Worm (Caenorhabditis elegans) whole organism, early embryonic: ENCODE measurements around the gene K10C2.6.

Experiments used
- B0310.2 ChIP-seq: sonication (generic microtip); optimal IDR thresholded peaks from 2 replicates; lab custom pipeline; 2016; ENCODE audit warnings: mild to moderate bottlenecking, missing genetic modification characterization, missing compliant biosample characterization
- F13C5.2 ChIP-seq: sonication (generic microtip); optimal IDR thresholded peaks from 2 replicates; lab custom pipeline; 2017; ENCODE audit warnings: mild to moderate bottlenecking, missing genetic modification characterization, inconsistent platforms, missing compliant biosample characterization
- aly-1 ChIP-seq: sonication (generic microtip); optimal IDR thresholded peaks from 2 replicates; lab custom pipeline; 2016; ENCODE audit warnings: missing genetic modification characterization, missing compliant biosample characterization
- ama-1 ChIP-seq: fragments of 150-350 bp; optimal IDR thresholded peaks from 2 replicates; lab custom pipeline; 2014
- ceh-13 ChIP-seq: fragments of 200-800 bp; sonication (Bioruptor generic); optimal IDR thresholded peaks from 2 replicates; lab custom pipeline; 2018; ENCODE audit warnings: mild to moderate bottlenecking, missing genetic modification characterization, missing compliant biosample characterization
- ceh-36 ChIP-seq: sonication (generic microtip); optimal IDR thresholded peaks from 2 replicates; lab custom pipeline; 2016; ENCODE audit warnings: missing genetic modification characterization, inconsistent platforms, missing compliant biosample characterization
- ets-7 ChIP-seq: sonication (generic microtip); optimal IDR thresholded peaks from 2 replicates; lab custom pipeline; 2016; ENCODE audit warnings: missing genotype, missing genetic modification characterization, missing compliant biosample characterization
- flt-1 ChIP-seq: fragments of 200-800 bp; sonication (Bioruptor generic); IDR thresholded peaks from 2 replicates; pipeline ENCODE4 v1.3.6; 2022; ENCODE audit warnings: missing genetic modification characterization, missing compliant biosample characterization
- hmbx-1 ChIP-seq: sonication (generic microtip); optimal IDR thresholded peaks from 2 replicates; lab custom pipeline; 2016; ENCODE audit warnings: mild to moderate bottlenecking, missing genetic modification characterization, missing compliant biosample characterization
- hmg-4 ChIP-seq: fragments of 200-800 bp; sonication (Bioruptor generic); optimal IDR thresholded peaks from 2 replicates; lab custom pipeline; 2018; ENCODE audit warnings: mild to moderate bottlenecking, missing genetic modification characterization, missing compliant biosample characterization
- hnd-1 ChIP-seq: sonication (generic microtip); optimal IDR thresholded peaks from 2 replicates; lab custom pipeline; 2016; ENCODE audit warnings: missing genetic modification characterization, missing compliant biosample characterization
- pes-1 ChIP-seq: fragments of 200-800 bp; sonication (Bioruptor generic); IDR thresholded peaks from 2 replicates; pipeline ENCODE4 v1.3.6; 2022; ENCODE audit warnings: missing genetic modification reagents, missing genetic modification characterization, missing compliant biosample characterization
- scrt-1 ChIP-seq: fragments of 200-800 bp; sonication (Bioruptor generic); IDR thresholded peaks from 2 replicates; pipeline ENCODE4 v1.3.6; 2022; ENCODE audit warnings: missing genetic modification characterization, missing compliant biosample characterization
- sea-1 ChIP-seq: fragments of 200-800 bp; sonication (Bioruptor generic); conservative IDR thresholded peaks from 2 replicates; pipeline ENCODE4 v1.3.6; 2022; ENCODE audit warnings: missing genetic modification characterization, missing compliant biosample characterization
- tbx-11 ChIP-seq: fragments of 200-800 bp; sonication (Bioruptor generic); IDR thresholded peaks from 2 replicates; pipeline ENCODE4 v1.3.6; 2022; ENCODE audit warnings: missing genetic modification characterization, missing compliant biosample characterization
- tbx-37 ChIP-seq: fragments of 200-800 bp; sonication (Bioruptor generic); conservative IDR thresholded peaks from 2 replicates; pipeline ENCODE4 v1.3.6; 2022; ENCODE audit warnings: missing genetic modification reagents, missing genetic modification characterization, missing compliant biosample characterization
- tra-4 ChIP-seq: sonication (generic microtip); optimal IDR thresholded peaks from 2 replicates; lab custom pipeline; 2017; ENCODE audit warnings: missing genetic modification characterization, missing compliant biosample characterization

The K10C2.6 gene

DNA sequence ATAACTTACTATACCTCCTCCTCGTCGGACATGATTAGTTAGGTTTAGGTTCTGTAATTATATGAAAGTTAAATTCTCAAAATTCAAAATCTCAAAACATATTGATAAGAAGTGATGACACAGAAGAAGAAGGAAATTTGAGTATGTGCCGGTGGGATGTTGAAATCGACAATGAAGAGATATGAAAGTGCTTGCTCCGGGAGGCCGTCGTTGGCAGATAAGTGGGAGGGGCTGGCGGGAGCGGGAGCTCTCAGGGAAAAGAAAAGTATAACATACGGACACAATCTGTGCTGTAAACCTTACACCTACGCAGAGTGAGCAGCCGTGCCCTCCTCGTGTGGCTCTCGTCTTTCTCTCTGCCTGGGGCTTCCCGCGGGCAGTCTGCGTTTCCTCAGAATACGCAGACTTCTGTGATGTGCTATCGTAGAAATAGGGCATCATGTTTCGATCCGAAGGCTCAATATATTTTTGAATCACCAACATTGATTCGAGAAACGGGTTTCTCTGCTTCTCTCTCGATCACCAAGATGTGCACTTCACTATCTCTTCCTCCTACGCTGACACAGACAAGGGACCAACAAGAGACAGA, 41.0 kb upstream of the K10C2.6 start, which contains the start of gene mup-2:
TSS of gene mup-2 (minus strand) at position 51 of the 589 bp plus-strand sequence.
- TF ChIP-seq hnd-1 (tag; lab: Kevin White, UChicago) = no peak
- TF ChIP-seq hmbx-1 = no peak
- TF ChIP-seq tbx-11 (GFP tag; lab: Robert Waterston, UW) = no peak
- no peak for TF ChIP-seq F13C5.2 (tag; lab: Kevin White, UChicago)
- TF ChIP-seq pes-1 (GFP tag; lab: Robert Waterston, UW) = no peak
- TF ChIP-seq ama-1 (lab: Kevin White, UChicago) = no peak
- no peak for TF ChIP-seq tbx-37 (GFP tag; lab: Robert Waterston, UW)
- TF ChIP-seq aly-1 (tag; lab: Kevin White, UChicago) = no peak
- no peak for TF ChIP-seq ets-7
- no peak for TF ChIP-seq hmg-4 (GFP tag; lab: Kevin White, UChicago)
- no peak for TF ChIP-seq scrt-1 (GFP tag; lab: Robert Waterston, UW)
- TF ChIP-seq ceh-13 (GFP tag; lab: Kevin White, UChicago) = no peak

DNA sequence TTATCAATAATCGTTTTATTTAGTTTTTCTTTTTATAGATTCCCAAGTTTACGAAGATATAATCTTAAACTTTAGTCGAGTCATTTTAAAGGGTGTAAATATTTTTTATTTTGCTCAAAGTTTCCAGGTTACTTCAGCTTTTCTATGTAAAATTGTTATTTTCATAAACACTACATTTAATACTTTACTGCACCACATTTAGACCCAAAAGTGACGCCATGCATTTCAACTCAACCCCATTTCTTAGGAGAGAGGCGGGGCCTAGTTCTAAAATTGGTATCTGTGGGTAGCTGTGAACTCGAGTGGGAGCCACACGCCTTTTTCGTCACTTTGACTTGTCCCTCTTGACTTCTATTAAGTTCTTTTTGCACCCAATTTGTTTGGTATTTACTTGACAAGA, 38.7 kb upstream of the K10C2.6 start, which contains the start of gene T22E5.1:
TSS of gene T22E5.1 (plus strand) at position 301 of the 400 bp plus-strand sequence.
- no peak for TF ChIP-seq scrt-1 (GFP tag; lab: Robert Waterston, UW)
- TF ChIP-seq ceh-36 (tag; lab: Kevin White, UChicago) = no peak

DNA sequence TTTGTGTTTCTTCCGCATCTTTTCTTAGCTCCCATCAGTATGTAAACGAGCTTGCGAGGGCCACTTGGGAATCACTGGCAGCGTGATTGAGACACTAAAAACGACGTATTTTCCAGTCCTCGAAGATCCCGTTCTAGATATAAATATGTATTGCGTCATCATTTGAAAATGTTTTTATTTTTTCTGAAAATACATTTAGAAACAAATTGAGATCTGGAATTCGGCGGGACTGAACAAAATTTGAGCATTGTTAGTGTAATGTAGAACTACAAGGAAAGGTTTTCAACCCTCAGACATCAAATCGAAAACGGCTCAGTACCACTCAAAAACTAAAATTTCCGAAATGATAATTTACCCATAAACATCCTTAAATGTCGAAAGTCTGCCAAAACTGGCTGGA, 37.7 kb upstream of the K10C2.6 start:
- TF ChIP-seq B0310.2 = no peak
- TF ChIP-seq scrt-1 (GFP tag; lab: Robert Waterston, UW) = no peak
- no peak for TF ChIP-seq sea-1 (GFP tag; lab: Robert Waterston, UW)
- no peak for TF ChIP-seq F13C5.2 (tag; lab: Kevin White, UChicago)
- no peak for TF ChIP-seq hmg-4 (GFP tag; lab: Kevin White, UChicago)
- no peak for TF ChIP-seq tra-4
- TF ChIP-seq hmbx-1 = no peak
- no peak for TF ChIP-seq pes-1 (GFP tag; lab: Robert Waterston, UW)
- no peak for TF ChIP-seq hnd-1 (tag; lab: Kevin White, UChicago)
- TF ChIP-seq ama-1 (lab: Kevin White, UChicago) = no peak
- TF ChIP-seq ceh-36 (tag; lab: Kevin White, UChicago) = no peak
- TF ChIP-seq aly-1 (tag; lab: Kevin White, UChicago) = no peak
- TF ChIP-seq flt-1 (GFP tag; lab: Robert Waterston, UW) = no peak

DNA sequence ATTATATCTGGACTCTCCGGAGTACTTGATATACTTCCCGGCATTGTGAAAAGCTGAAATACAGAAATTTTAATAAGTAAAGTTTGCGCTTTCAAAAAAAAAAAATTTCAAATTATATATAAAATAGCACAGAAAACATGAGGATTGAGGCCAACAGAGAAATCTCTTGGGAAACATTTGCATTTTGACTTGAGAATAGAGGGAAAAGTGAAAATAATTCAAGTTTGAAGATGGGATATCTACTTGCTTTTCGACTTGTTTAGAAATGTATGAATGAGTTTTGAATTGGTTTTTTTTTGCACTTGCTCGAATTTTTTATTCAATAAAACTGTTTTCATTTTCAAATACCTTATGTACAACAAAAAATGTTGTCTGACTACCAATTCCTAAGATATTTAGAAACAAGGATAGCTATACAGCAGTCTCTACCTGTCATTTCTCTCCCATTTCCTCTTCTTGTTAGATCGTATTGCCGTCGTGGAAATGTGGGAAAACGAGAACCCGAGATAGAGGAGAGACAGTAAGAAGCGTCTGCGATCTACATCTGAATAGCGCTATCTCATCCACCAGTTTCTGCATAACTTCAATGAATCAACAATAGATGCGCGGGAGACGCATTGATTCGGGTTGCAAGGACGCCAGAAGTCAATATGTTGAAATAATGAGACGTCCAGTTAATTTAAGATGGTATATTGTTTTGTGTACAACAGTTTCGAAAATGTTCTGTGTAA, 34.7 kb upstream of the K10C2.6 start, which contains the start of gene T22E5.6:
TSS of gene T22E5.6 (minus strand) at position 51 of the 731 bp plus-strand sequence.
- TF ChIP-seq pes-1 (GFP tag; lab: Robert Waterston, UW) = no peak
- no peak for TF ChIP-seq scrt-1 (GFP tag; lab: Robert Waterston, UW)
- no peak for TF ChIP-seq ama-1 (lab: Kevin White, UChicago)
- no peak for TF ChIP-seq hmg-4 (GFP tag; lab: Kevin White, UChicago)
- TF ChIP-seq flt-1 (GFP tag; lab: Robert Waterston, UW) = no peak

DNA sequence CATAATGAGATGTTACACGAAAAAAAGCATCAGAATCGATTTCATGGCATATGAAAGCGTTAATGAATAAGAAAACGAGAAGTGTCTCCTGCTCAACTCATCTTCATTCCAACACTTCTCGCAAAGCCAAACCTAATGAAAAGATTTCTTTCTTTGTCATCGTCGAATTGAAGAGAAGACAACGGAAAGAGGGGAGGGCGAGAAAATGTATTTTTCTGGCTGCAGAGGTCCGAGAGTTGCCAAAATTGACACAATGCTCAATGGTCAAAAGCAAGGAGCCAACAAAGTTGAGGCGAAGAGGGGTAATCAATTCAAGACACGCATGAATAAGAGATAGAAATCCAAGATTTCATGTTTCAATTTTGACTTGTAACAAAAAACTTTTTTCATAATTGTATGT, 32.1 kb upstream of the K10C2.6 start:
- no peak for TF ChIP-seq pes-1 (GFP tag; lab: Robert Waterston, UW)
- no peak for TF ChIP-seq ets-7
- TF ChIP-seq tbx-11 (GFP tag; lab: Robert Waterston, UW) = no peak
- no peak for TF ChIP-seq tra-4
- no peak for TF ChIP-seq hmg-4 (GFP tag; lab: Kevin White, UChicago)
- no peak for TF ChIP-seq aly-1 (tag; lab: Kevin White, UChicago)
- no peak for TF ChIP-seq ceh-13 (GFP tag; lab: Kevin White, UChicago)

DNA sequence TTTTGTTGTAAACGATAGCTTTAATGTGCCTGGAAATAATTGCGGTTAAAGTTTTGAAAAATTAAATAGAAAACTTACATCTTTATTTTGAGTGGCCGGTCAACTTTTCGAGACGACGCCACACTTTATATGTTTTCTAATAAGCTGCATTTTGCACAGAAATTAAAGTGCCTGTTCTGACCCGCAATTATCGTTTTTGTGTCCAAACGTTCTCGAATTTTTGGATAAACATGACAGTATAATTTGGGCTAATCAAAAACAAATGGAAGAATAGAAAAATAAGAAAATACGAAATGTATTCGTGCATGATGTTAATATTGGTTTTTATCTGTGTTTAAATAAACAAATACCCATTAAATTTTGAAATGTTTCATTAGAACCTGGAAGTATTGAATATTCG, 30.6 kb upstream of the K10C2.6 start, which contains the start of gene K10C2.12:
TSS of gene K10C2.12 (minus strand) at position 101 of the 400 bp plus-strand sequence.
- TF ChIP-seq B0310.2 (no peak), F13C5.2 (tag; lab: Kevin White, UChicago) (no peak)

DNA sequence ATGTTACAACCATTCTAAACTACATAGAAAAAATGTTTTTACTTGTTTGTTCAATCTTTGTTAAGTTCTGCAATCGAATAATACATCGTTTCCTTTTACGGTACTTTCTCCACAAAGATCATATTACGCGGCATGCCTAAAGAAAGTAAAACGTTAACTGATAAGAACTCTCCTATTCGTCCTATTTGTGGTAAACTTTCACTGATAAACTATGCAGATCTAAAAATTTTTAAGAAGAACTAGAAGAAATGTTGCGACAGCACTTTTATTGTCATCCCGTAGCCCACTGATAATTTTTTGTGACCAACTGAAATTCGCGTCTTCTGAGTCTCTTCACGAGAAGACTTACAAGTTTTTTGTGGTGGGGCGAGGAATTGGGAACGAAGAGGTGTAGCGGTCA, 24.1 kb upstream of the K10C2.6 start:
- TF ChIP-seq F13C5.2 (tag; lab: Kevin White, UChicago) (no peak), hmbx-1 (no peak), tra-4 (no peak), flt-1 (GFP tag; lab: Robert Waterston, UW) (no peak), ceh-36 (tag; lab: Kevin White, UChicago) (no peak), scrt-1 (GFP tag; lab: Robert Waterston, UW) (no peak), tbx-37 (GFP tag; lab: Robert Waterston, UW) (no peak), ets-7 (no peak), hnd-1 (tag; lab: Kevin White, UChicago) (no peak), pes-1 (GFP tag; lab: Robert Waterston, UW) (no peak)

DNA sequence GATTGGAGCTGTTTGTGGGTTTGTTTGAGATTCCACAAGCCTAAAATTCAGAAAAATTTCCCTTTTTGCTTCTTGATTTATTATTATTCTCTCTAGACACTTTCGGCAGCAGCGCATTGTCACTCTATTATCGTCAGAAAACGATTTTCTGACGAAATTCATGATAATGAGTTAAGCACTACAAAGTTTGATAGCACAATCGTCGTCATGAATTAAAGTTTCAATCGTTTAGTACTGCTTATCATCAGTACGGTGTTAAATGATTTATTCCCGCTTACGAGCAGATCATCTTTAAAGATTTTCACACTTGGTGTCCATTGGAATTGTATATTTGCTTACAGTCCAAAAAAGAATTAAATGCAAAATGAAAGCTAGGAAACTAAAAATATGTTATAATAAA, 21.7 kb upstream of the K10C2.6 start:
- TF ChIP-seq aly-1 (tag; lab: Kevin White, UChicago) (no peak), tbx-37 (GFP tag; lab: Robert Waterston, UW) (no peak), ceh-36 (tag; lab: Kevin White, UChicago) (no peak), hmbx-1 (no peak), tbx-11 (GFP tag; lab: Robert Waterston, UW) (no peak), B0310.2 (no peak), hmg-4 (GFP tag; lab: Kevin White, UChicago) (no peak), tra-4 (no peak), ama-1 (lab: Kevin White, UChicago) (no peak), pes-1 (GFP tag; lab: Robert Waterston, UW) (no peak), flt-1 (GFP tag; lab: Robert Waterston, UW) (no peak), ets-7 (no peak), hnd-1 (tag; lab: Kevin White, UChicago) (no peak), sea-1 (GFP tag; lab: Robert Waterston, UW) (no peak), scrt-1 (GFP tag; lab: Robert Waterston, UW) (no peak)
